Worm (Caenorhabditis elegans) whole organism, young adult: ENCODE results near the gene K03H1.13.

Experiments
- ama-1 ChIP-seq, 3 experiments: fragments of 150-350 bp in 1 of 3; sonication (generic microtip) in 2 of 3; optimal IDR thresholded peaks; 2 replicates each; lab custom pipeline; 2014 to 2018; ENCODE audit warnings: missing biosample characterization in 2 of 3, missing genetic modification characterization in 2 of 3, missing genetic modification reagents in 2 of 3
- ceh-79 ChIP-seq: sonication (generic microtip); optimal IDR thresholded peaks from 2 replicates; lab custom pipeline; 2017; ENCODE audit warnings: mild to moderate bottlenecking, missing genetic modification characterization, missing compliant biosample characterization
- dox-1 ChIP-seq: fragments of 200-800 bp; sonication (Bioruptor generic); IDR thresholded peaks from 2 replicates; pipeline ENCODE4 v1.3.6; 2022; ENCODE audit warnings: missing genetic modification reagents, missing genetic modification characterization, missing compliant biosample characterization
- dpff-1 ChIP-seq: sonication (generic microtip); optimal IDR thresholded peaks from 2 replicates; lab custom pipeline; 2017; ENCODE audit warnings: mild to moderate bottlenecking, missing genetic modification characterization, missing compliant biosample characterization
- dpl-1 ChIP-seq: fragments of 150-350 bp; optimal IDR thresholded peaks from 2 replicates; lab custom pipeline; 2014; ENCODE audit warnings: missing biosample characterization, missing genetic modification reagents, missing genetic modification characterization
- efl-1 ChIP-seq: fragments of 150-350 bp; optimal IDR thresholded peaks from 2 replicates; lab custom pipeline; 2014; ENCODE audit warnings: missing biosample characterization, missing genetic modification reagents, missing genetic modification characterization
- let-526 ChIP-seq: fragments of 200-800 bp; sonication (Bioruptor generic); IDR thresholded peaks from 2 replicates; pipeline ENCODE4 v1.3.6; 2022; ENCODE audit warnings: missing genetic modification reagents, missing genetic modification characterization, missing compliant biosample characterization
- sea-2 ChIP-seq: fragments of 200-800 bp; sonication (Bioruptor generic); IDR thresholded peaks from 2 replicates; pipeline ENCODE4 v1.3.6; 2022; ENCODE audit warnings: missing genetic modification characterization, missing compliant biosample characterization
- snpc-4 ChIP-seq, 5 experiments: fragments of 150-350 bp in 1 of 5; sonication (generic microtip) in 4 of 5; optimal IDR thresholded peaks; 2 replicates each; lab custom pipeline; 2014 to 2018; ENCODE audit warnings: missing genetic modification characterization in 5 of 5, missing biosample characterization in 3 of 5, antibody characterized with exemption in 2 of 5, mild to moderate bottlenecking in 2 of 5, missing compliant biosample characterization in 2 of 5, missing genotype in 2 of 5, moderate library complexity in 2 of 5, missing genetic modification reagents in 1 of 5
- somi-1 ChIP-seq: fragments of 200-800 bp; sonication (Bioruptor generic); optimal IDR thresholded peaks from 2 replicates; lab custom pipeline; 2018; ENCODE audit warnings: mild to moderate bottlenecking, missing genetic modification characterization, missing compliant biosample characterization

DNA sequence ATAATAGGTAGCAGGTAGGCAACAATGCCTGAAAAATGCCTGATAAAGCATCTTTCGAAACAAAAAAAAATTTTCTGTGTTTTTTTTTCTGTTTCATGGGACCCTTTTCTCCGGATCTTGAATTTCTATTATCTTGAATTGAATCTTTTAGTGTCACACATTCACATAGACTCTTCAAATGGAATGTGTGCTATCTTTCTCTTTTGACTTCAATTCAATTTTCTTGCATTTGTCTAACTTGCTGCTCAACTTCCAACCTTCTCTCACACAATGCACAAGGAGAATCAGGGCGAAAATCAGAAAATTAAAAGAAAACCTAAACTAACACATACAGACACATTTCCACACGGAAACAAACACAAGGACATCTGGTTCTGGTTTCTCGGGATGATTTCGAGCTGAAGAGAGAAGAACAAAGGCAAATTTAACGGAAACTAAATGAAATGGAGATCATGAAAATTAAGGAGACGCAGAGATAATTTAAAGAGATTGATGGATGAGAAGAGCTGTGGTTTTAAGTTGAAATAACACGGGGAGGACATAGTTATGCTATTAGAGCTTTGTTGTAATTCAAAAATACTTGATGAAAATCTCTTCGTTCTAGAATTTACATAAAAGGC lies 22.2 kb upstream of the K03H1.13 start:
- TF ChIP-seq dox-1 (GFP tag; lab: Robert Waterston, UW) = no peak
- TF ChIP-seq efl-1 (GFP tag; lab: Kevin White, UChicago) = no peak
- TF ChIP-seq let-526 (GFP tag; lab: Robert Waterston, UW) = no peak
- TF ChIP-seq dpff-1 (tag; lab: Kevin White, UChicago) = no peak
- TF ChIP-seq dpl-1 (GFP tag; lab: Kevin White, UChicago) = no peak
- TF ChIP-seq sea-2 (GFP tag; lab: Robert Waterston, UW) = no peak
- no peak for TF ChIP-seq ama-1 (optimal IDR thresholded peaks at IDR 0.05; lab: Kevin White, UChicago)
- TF ChIP-seq ama-1 (GFP tag; optimal IDR thresholded peaks at IDR 0.05; lab: Kevin White, UChicago) = no peak
- TF ChIP-seq snpc-4 (GFP tag; optimal IDR thresholded peaks at IDR 0.05; lab: Kevin White, UChicago) = no peak
- no peak for TF ChIP-seq snpc-4 (tag; optimal IDR thresholded peaks at IDR 0.05; lab: Kevin White, UChicago)
- no peak for TF ChIP-seq somi-1
- TF ChIP-seq ceh-79 = no peak
